Fruit fly (Drosophila melanogaster): ENCODE measurements around the gene CG8010.

The CG8010 gene

dm6 chrX:19224580-19225303 lies 44.0 kb downstream of the CG8010 start (continued):
- no peak for TF ChIP-seq sens-2 (GFP tag; IDR thresholded peaks at IDR 0.05)
- peak; percentile 38 for TF ChIP-seq CG17385 (GFP tag; optimal IDR thresholded peaks at IDR 0.05)
- TF ChIP-seq hkb (optimal IDR thresholded peaks at IDR 0.05) = no peak
- no peak for TF ChIP-seq hkb (GFP tag; IDR thresholded peaks at IDR 0.05)
- peak; percentile 24 for TF ChIP-seq CG16815 (GFP tag; optimal IDR thresholded peaks at IDR 0.05)
- no peak for TF ChIP-seq grn (GFP tag; optimal IDR thresholded peaks at IDR 0.05)
- TF ChIP-seq CG8478 (optimal IDR thresholded peaks at IDR 0.05) = no peak
- TF ChIP-seq CG18011 (GFP tag; optimal IDR thresholded peaks at IDR 0.05) = no peak
- peak; percentile 34 for TF ChIP-seq CG10209 (GFP tag; optimal IDR thresholded peaks at IDR 0.05)
- no peak for TF ChIP-seq tap (tag; optimal IDR thresholded peaks at IDR 0.05)
- TF ChIP-seq ase (GFP tag; IDR thresholded peaks at IDR 0.05) = no peak
- no peak for TF ChIP-seq CG1603 (tag; optimal IDR thresholded peaks at IDR 0.05)
- peak; percentile 20 for TF ChIP-seq CG15601 (tag; optimal IDR thresholded peaks at IDR 0.05)
- TF ChIP-seq CG6791 (GFP tag; IDR thresholded peaks at IDR 0.05; ENCODE audit: partially characterized antibody) = no peak
- no peak for TF ChIP-seq CG13123 (GFP tag; optimal IDR thresholded peaks at IDR 0.05)
- no peak for TF ChIP-seq E2f1 (GFP tag; IDR thresholded peaks at IDR 0.05)
- TF ChIP-seq Oli (tag; optimal IDR thresholded peaks at IDR 0.05) = peak; percentile 56
- no peak for TF ChIP-seq H15 (GFP tag; IDR thresholded peaks at IDR 0.05)
- TF ChIP-seq CHES-1-like (GFP tag; optimal IDR thresholded peaks at IDR 0.05) = no peak
- TF ChIP-seq Lhr (GFP tag; optimal IDR thresholded peaks at IDR 0.05) = no peak
- no peak for TF ChIP-seq CG8359 (GFP tag; optimal IDR thresholded peaks at IDR 0.05; ENCODE audit: borderline replicate concordance)
- no peak for TF ChIP-seq CG7786 (GFP tag; optimal IDR thresholded peaks at IDR 0.05)
- no peak for TF ChIP-seq Mrtf (GFP tag; IDR thresholded peaks at IDR 0.05)
- no peak for TF ChIP-seq CG11695 (GFP tag; IDR thresholded peaks at IDR 0.05)
- peak; percentile 39 for TF ChIP-seq CG3281 (GFP tag; optimal IDR thresholded peaks at IDR 0.05)
- TF ChIP-seq D (optimal IDR thresholded peaks at IDR 0.05) = no peak
- peak; percentile 53 for TF ChIP-seq D (GFP tag; optimal IDR thresholded peaks at IDR 0.05)
- TF ChIP-seq CG30403 (GFP tag; optimal IDR thresholded peaks at IDR 0.05) = peak; percentile 53
- TF ChIP-seq CG13894 (tag; optimal IDR thresholded peaks at IDR 0.05) = no peak
- TF ChIP-seq CG34224 (GFP tag; IDR thresholded peaks at IDR 0.05; ENCODE audit: partially characterized antibody) = no peak
- TF ChIP-seq ind (GFP tag; optimal IDR thresholded peaks at IDR 0.05) = peak; percentile 18
- peak; percentile 73 for TF ChIP-seq CG9437 (GFP tag; optimal IDR thresholded peaks at IDR 0.05)
- peak in 1 of 2 experiments; percentile 22 for TF ChIP-seq Eip74EF (GFP tag; optimal IDR thresholded peaks at IDR 0.05)
- no peak for TF ChIP-seq sob (GFP tag; IDR thresholded peaks at IDR 0.05)
- no peak for TF ChIP-seq CG4707 (GFP tag; optimal IDR thresholded peaks at IDR 0.05)
- peak; percentile 21 for TF ChIP-seq Meics (GFP tag; optimal IDR thresholded peaks at IDR 0.05)
- no peak for TF ChIP-seq shn (GFP tag; optimal IDR thresholded peaks at IDR 0.05)
- no peak for TF ChIP-seq Gsc (GFP tag; IDR thresholded peaks at IDR 0.05)
- TF ChIP-seq Bgb (GFP tag; IDR thresholded peaks at IDR 0.05; ENCODE audit: partially characterized antibody) = no peak
- peak; percentile 5 for TF ChIP-seq tin (GFP tag; optimal IDR thresholded peaks at IDR 0.05)
- TF ChIP-seq ro (GFP tag; IDR thresholded peaks at IDR 0.05) = no peak
- peak; percentile 10 to 50 for TF ChIP-seq bsh (GFP tag; optimal IDR thresholded peaks at IDR 0.05)
- peak; percentile 5 for TF ChIP-seq Nf-YB (GFP tag; optimal IDR thresholded peaks at IDR 0.05)
- peak; percentile 41 for TF ChIP-seq CG12104 (GFP tag; optimal IDR thresholded peaks at IDR 0.05)
- no peak for TF ChIP-seq CG17612 (GFP tag; IDR thresholded peaks at IDR 0.05)
- TF ChIP-seq pan (optimal IDR thresholded peaks at IDR 0.05) = no peak
- no peak for TF ChIP-seq pan (GFP tag; optimal IDR thresholded peaks at IDR 0.05 in 1 of 2, IDR thresholded peaks at IDR 0.05 in 1 of 2)
- TF ChIP-seq CG12299 (tag; optimal IDR thresholded peaks at IDR 0.05) = no peak
- TF ChIP-seq CG9932 (GFP tag; IDR thresholded peaks at IDR 0.05) = no peak
- TF ChIP-seq row (GFP tag; IDR thresholded peaks at IDR 0.05) = peak; percentile 30; the same call in 1 of the 3 replicates
- TF ChIP-seq CG15011 (GFP tag; optimal IDR thresholded peaks at IDR 0.05) = no peak
